Worm (Caenorhabditis elegans): ENCODE measurements around the gene arc-1.

arc-1 gene

ce11 chrII:9695942-9696341, 21.2 kb downstream of the arc-1 start:
- TF ChIP-seq xnd-1 (tag; optimal IDR thresholded peaks at IDR 0.05) = no peak
- no peak for TF ChIP-seq ceh-79 (tag; optimal IDR thresholded peaks at IDR 0.05)
- no peak for TF ChIP-seq nfya-1 (tag; optimal IDR thresholded peaks at IDR 0.05; ENCODE audit: borderline replicate concordance, insufficient read depth)
- TF ChIP-seq lin-26 (GFP tag; IDR thresholded peaks at IDR 0.05) = no peak
- no peak for TF ChIP-seq mel-28 (tag; optimal IDR thresholded peaks at IDR 0.05; ENCODE audit: borderline replicate concordance)
- no peak for TF ChIP-seq nhr-120 (GFP tag; IDR thresholded peaks at IDR 0.05)
- no peak for TF ChIP-seq sea-2 (GFP tag; IDR thresholded peaks at IDR 0.05)
- TF ChIP-seq rcor-1 (GFP tag; IDR thresholded peaks at IDR 0.05) = no peak
- no peak for TF ChIP-seq madf-10 (tag; optimal IDR thresholded peaks at IDR 0.05)
- TF ChIP-seq let-526 (GFP tag; IDR thresholded peaks at IDR 0.05) = no peak
- no peak for TF ChIP-seq F55B11.4 (tag; optimal IDR thresholded peaks at IDR 0.05; ENCODE audit: borderline replicate concordance, insufficient read depth)
- TF ChIP-seq nhr-27 (tag; optimal IDR thresholded peaks at IDR 0.05) = no peak
- no peak for TF ChIP-seq F49E8.2 (tag; optimal IDR thresholded peaks at IDR 0.05; ENCODE audit: insufficient read depth)
- TF ChIP-seq hmg-1.2 (GFP tag; IDR thresholded peaks at IDR 0.05) = no peak
- TF ChIP-seq ekl-4 (GFP tag; IDR thresholded peaks at IDR 0.05) = no peak
- TF ChIP-seq unc-130 (GFP tag; optimal IDR thresholded peaks at IDR 0.05) = no peak
- TF ChIP-seq K11D2.4 (GFP tag; IDR thresholded peaks at IDR 0.05) = no peak

- TF ChIP-seq hsf-1 (GFP tag; IDR thresholded peaks at IDR 0.05) = no peak
- no peak for TF ChIP-seq sdz-38 (tag; optimal IDR thresholded peaks at IDR 0.05)
- TF ChIP-seq F57C9.4 (tag; optimal IDR thresholded peaks at IDR 0.05) = no peak
- TF ChIP-seq Y95B8A.8 (GFP tag; IDR thresholded peaks at IDR 0.05) = no peak
These were observed 25.6 kb downstream of the arc-1 start, which contains the start of the genes Y53C12A.8 and Y53C12A.7 for ce11 chrII:9700363-9700762. Y53C12A.8 (minus strand) TSS chrII:9700463. Y53C12A.7 (plus strand) TSS chrII:9700543.

- TF ChIP-seq ztf-25 (GFP tag; IDR thresholded peaks at IDR 0.05) = no peak
- TF ChIP-seq him-1 (tag; optimal IDR thresholded peaks at IDR 0.05) = no peak
- no peak for TF ChIP-seq lag-1 (GFP tag; IDR thresholded peaks at IDR 0.05)
- no peak for TF ChIP-seq C06A6.2 (GFP tag; conservative IDR thresholded peaks at IDR 0.05)
- TF ChIP-seq rec-8 (tag; optimal IDR thresholded peaks at IDR 0.05) = no peak
- TF ChIP-seq B0261.1 (tag; optimal IDR thresholded peaks at IDR 0.05) = no peak
- TF ChIP-seq ama-1 (optimal IDR thresholded peaks at IDR 0.05) = no peak
- TF ChIP-seq ama-1 (GFP tag; optimal IDR thresholded peaks at IDR 0.05) = peak in 1 of 2 experiments; percentile 10
These were observed 28.8 kb downstream of the arc-1 start, which contains the start of gene mop-25.2 for ce11 chrII:9703601-9704000. mop-25.2 (minus strand) TSS chrII:9703701.

ce11 chrII:9704746-9705145, 30.0 kb downstream of the arc-1 start, which contains the start of gene Y53C12A.10:
Y53C12A.10 (minus strand) TSS chrII:9704846.
- TF ChIP-seq aptf-2 (GFP tag; conservative IDR thresholded peaks at IDR 0.05) (no peak), C06A6.2 (GFP tag; conservative IDR thresholded peaks at IDR 0.05) (no peak), ztf-22 (GFP tag; optimal IDR thresholded peaks at IDR 0.05) (no peak), ama-1 (optimal IDR thresholded peaks at IDR 0.05) (no peak), ama-1 (GFP tag; optimal IDR thresholded peaks at IDR 0.05) (peak in 1 of 2 experiments; percentile 10)

- peak; percentile 79 for TF ChIP-seq lin-54 (GFP tag; optimal IDR thresholded peaks at IDR 0.05)
- TF ChIP-seq F23B12.7 (tag; optimal IDR thresholded peaks at IDR 0.05; ENCODE audit: insufficient read depth) = peak; percentile 32
- peak; percentile 8 for TF ChIP-seq dpl-1 (GFP tag; optimal IDR thresholded peaks at IDR 0.05)
- TF ChIP-seq lin-35 (GFP tag; optimal IDR thresholded peaks at IDR 0.05) = peak in 1 of 3 experiments; percentile 72
- no peak for TF ChIP-seq F49E8.2 (tag; optimal IDR thresholded peaks at IDR 0.05; ENCODE audit: insufficient read depth)
- TF ChIP-seq efl-1 (GFP tag; optimal IDR thresholded peaks at IDR 0.05) = peak; percentile 43
- no peak for TF ChIP-seq egl-18 (GFP tag; IDR thresholded peaks at IDR 0.05)
- TF ChIP-seq mcd-1 (GFP tag; IDR thresholded peaks at IDR 0.05) = peak; percentile 78
These were observed 31.4 kb downstream of the arc-1 start, which contains the start of gene Y53C12A.3 for ce11 chrII:9706207-9706606. Y53C12A.3 (minus strand) TSS chrII:9706240.

All from whole organism, young adult.